Worm (Caenorhabditis elegans) whole organism, mixed stage, embryonic: ENCODE results near the gene dhs-29.

ENCODE experiments used
- ceh-43 ChIP-seq: fragments of 200-800 bp; sonication (Bioruptor generic); optimal IDR thresholded peaks from 2 replicates; lab custom pipeline; 2018; ENCODE audit warnings: mild to moderate bottlenecking, missing genetic modification characterization, moderate library complexity, missing compliant biosample characterization
- ceh-83 ChIP-seq: fragments of 200-800 bp; sonication (Bioruptor generic); optimal IDR thresholded peaks from 2 replicates; lab custom pipeline; 2018; ENCODE audit warnings: mild to moderate bottlenecking, missing genetic modification characterization, missing compliant biosample characterization
- cnd-1 ChIP-seq: fragments of 200-800 bp; sonication (Bioruptor generic); optimal IDR thresholded peaks from 2 replicates; lab custom pipeline; 2018; ENCODE audit warnings: mild to moderate bottlenecking, missing genetic modification characterization, missing compliant biosample characterization
- nhr-12 ChIP-seq: fragments of 150-350 bp; optimal IDR thresholded peaks from 2 replicates; lab custom pipeline; 2014; ENCODE audit warnings: missing biosample characterization, missing genetic modification characterization
- nhr-237 ChIP-seq: fragments of 150-350 bp; optimal IDR thresholded peaks from 2 replicates; lab custom pipeline; 2014; ENCODE audit warnings: missing biosample characterization, missing genetic modification characterization
- nhr-28 ChIP-seq: fragments of 150-350 bp; optimal IDR thresholded peaks from 2 replicates; lab custom pipeline; 2014; ENCODE audit warnings: missing biosample characterization, missing genetic modification characterization
- pha-4 ChIP-seq: fragments of 150-350 bp; optimal IDR thresholded peaks from 2 replicates; lab custom pipeline; 2018; ENCODE audit warnings: missing biosample characterization, missing genetic modification reagents, missing genetic modification characterization
- snpc-4 ChIP-seq: fragments of 150-350 bp; optimal IDR thresholded peaks from 2 replicates; lab custom pipeline; 2014; ENCODE audit warnings: missing biosample characterization, missing genetic modification characterization
- unc-39 ChIP-seq: fragments of 150-350 bp; optimal IDR thresholded peaks from 2 replicates; lab custom pipeline; 2014; ENCODE audit warnings: missing biosample characterization, missing genetic modification characterization
- unc-62 ChIP-seq: fragments of 150-350 bp; optimal IDR thresholded peaks from 2 replicates; lab custom pipeline; 2014; ENCODE audit warnings: missing biosample characterization, missing genetic modification reagents, missing genetic modification characterization
- ztf-11 ChIP-seq: fragments of 150-350 bp; optimal IDR thresholded peaks from 2 replicates; lab custom pipeline; 2014; ENCODE audit warnings: missing biosample characterization, missing genetic modification characterization

ce11 chrX:7662532-7662931, 2.2 kb downstream of the dhs-29 start:
- TF ChIP-seq snpc-4 (tag; lab: Kevin White, UChicago), result no peak
- TF ChIP-seq cnd-1, result no peak
- TF ChIP-seq ceh-43 (GFP tag; lab: Kevin White, UChicago), result no peak
- TF ChIP-seq ztf-11, result no peak
- TF ChIP-seq nhr-12, result no peak
- TF ChIP-seq unc-62 (GFP tag; lab: Kevin White, UChicago), result no peak
- no peak for TF ChIP-seq pha-4
- no peak for TF ChIP-seq nhr-28 (tag; lab: Kevin White, UChicago)
- no peak for TF ChIP-seq nhr-237 (tag; lab: Kevin White, UChicago)
- no peak for TF ChIP-seq unc-39 (tag; lab: Kevin White, UChicago)
- no peak for TF ChIP-seq ceh-83 (GFP tag; lab: Kevin White, UChicago)
